Worm (Caenorhabditis elegans) whole organism, late embryonic: ENCODE results near the gene T12C9.7.

Source experiments
- C08G9.2 ChIP-seq: sonication (generic microtip); optimal IDR thresholded peaks from 2 replicates; lab custom pipeline; 2016; ENCODE audit warnings: mild to moderate bottlenecking, missing genetic modification characterization, moderate library complexity, missing compliant biosample characterization
- C38D4.7 ChIP-seq: fragments of 200-800 bp; sonication (Bioruptor generic); optimal IDR thresholded peaks from 2 replicates; lab custom pipeline; 2018; ENCODE audit warnings: mild to moderate bottlenecking, missing genetic modification characterization, moderate library complexity, missing compliant biosample characterization
- Y22D7AL.16 ChIP-seq: sonication (generic microtip); optimal IDR thresholded peaks from 2 replicates; lab custom pipeline; 2016; ENCODE audit warnings: missing genetic modification characterization, missing compliant biosample characterization
- ceh-14 ChIP-seq: sonication (generic microtip); optimal IDR thresholded peaks from 2 replicates; lab custom pipeline; 2016; ENCODE audit warnings: missing genotype, missing genetic modification characterization, missing compliant biosample characterization
- ceh-18 ChIP-seq: sonication (generic microtip); optimal IDR thresholded peaks from 2 replicates; lab custom pipeline; 2016; ENCODE audit warnings: missing genetic modification characterization, missing compliant biosample characterization
- ceh-30 ChIP-seq: fragments of 150-350 bp; optimal IDR thresholded peaks from 2 replicates; lab custom pipeline; 2014; ENCODE audit warnings: missing biosample characterization, missing genetic modification characterization
- ceh-31 ChIP-seq: sonication (generic microtip); optimal IDR thresholded peaks from 2 replicates; lab custom pipeline; 2016; ENCODE audit warnings: missing genetic modification characterization, missing compliant biosample characterization
- ceh-34 ChIP-seq: sonication (generic microtip); optimal IDR thresholded peaks from 2 replicates; lab custom pipeline; 2016; ENCODE audit warnings: mild to moderate bottlenecking, missing genetic modification characterization, missing compliant biosample characterization
- ceh-6 ChIP-seq: fragments of 200-800 bp; sonication (Bioruptor generic); optimal IDR thresholded peaks from 2 replicates; lab custom pipeline; 2018; ENCODE audit warnings: mild to moderate bottlenecking, missing genetic modification characterization, missing compliant biosample characterization
- ceh-9 ChIP-seq: sonication (generic microtip); optimal IDR thresholded peaks from 2 replicates; lab custom pipeline; 2016; ENCODE audit warnings: mild to moderate bottlenecking, missing genetic modification characterization, inconsistent platforms, missing compliant biosample characterization
- dmd-4 ChIP-seq: sonication (generic microtip); optimal IDR thresholded peaks from 2 replicates; lab custom pipeline; 2016; ENCODE audit warnings: borderline replicate concordance, missing genetic modification characterization, missing compliant biosample characterization
- dve-1 ChIP-seq: sonication (generic microtip); optimal IDR thresholded peaks from 2 replicates; lab custom pipeline; 2017; ENCODE audit warnings: antibody characterized with exemption, mild to moderate bottlenecking, missing genetic modification characterization, missing compliant biosample characterization
- elt-2 ChIP-seq: sonication (generic microtip); optimal IDR thresholded peaks from 2 replicates; lab custom pipeline; 2016; ENCODE audit warnings: missing genetic modification reagents, missing genetic modification characterization, missing compliant biosample characterization
- ets-4 ChIP-seq: sonication (generic microtip); optimal IDR thresholded peaks from 2 replicates; lab custom pipeline; 2016; ENCODE audit warnings: missing genetic modification characterization, missing compliant biosample characterization
- eyg-1 ChIP-seq: sonication (generic microtip); optimal IDR thresholded peaks from 2 replicates; lab custom pipeline; 2016; ENCODE audit warnings: missing genotype, missing genetic modification characterization, missing compliant biosample characterization
- fax-1 ChIP-seq: sonication (generic microtip); optimal IDR thresholded peaks from 2 replicates; lab custom pipeline; 2016; ENCODE audit warnings: missing genotype, missing genetic modification characterization, missing compliant biosample characterization
- fkh-10 ChIP-seq: fragments of 150-350 bp; optimal IDR thresholded peaks from 2 replicates; lab custom pipeline; 2014; ENCODE audit warnings: missing biosample characterization, missing genetic modification reagents, missing genetic modification characterization
- fkh-6 ChIP-seq: sonication (generic microtip); optimal IDR thresholded peaks from 2 replicates; lab custom pipeline; 2016; ENCODE audit warnings: missing genetic modification characterization, missing compliant biosample characterization
- gmeb-2 ChIP-seq: sonication (generic microtip); optimal IDR thresholded peaks from 2 replicates; lab custom pipeline; 2016; ENCODE audit warnings: missing genetic modification characterization, inconsistent platforms, missing compliant biosample characterization
- hlh-13 ChIP-seq: fragments of 200-800 bp; sonication (Bioruptor generic); optimal IDR thresholded peaks from 2 replicates; lab custom pipeline; 2018; ENCODE audit warnings: mild to moderate bottlenecking, missing genetic modification characterization, missing compliant biosample characterization
- hlh-15 ChIP-seq: sonication (generic microtip); optimal IDR thresholded peaks from 2 replicates; lab custom pipeline; 2016; ENCODE audit warnings: missing genetic modification characterization, missing compliant biosample characterization
- hlh-30 ChIP-seq: sonication (generic microtip); optimal IDR thresholded peaks from 2 replicates; lab custom pipeline; 2017; ENCODE audit warnings: antibody characterized with exemption, missing genetic modification characterization, missing compliant biosample characterization; ENCODE audit not compliant: insufficient read depth
- hlh-6 ChIP-seq: sonication (generic microtip); optimal IDR thresholded peaks from 2 replicates; lab custom pipeline; 2016; ENCODE audit warnings: missing genotype, missing genetic modification characterization, missing compliant biosample characterization
- hlh-8 ChIP-seq: sonication (generic microtip); optimal IDR thresholded peaks from 2 replicates; lab custom pipeline; 2016; ENCODE audit warnings: missing genotype, missing genetic modification characterization, missing compliant biosample characterization
- nfya-1 ChIP-seq: sonication (generic microtip); optimal IDR thresholded peaks from 2 replicates; lab custom pipeline; 2017; ENCODE audit warnings: missing genetic modification characterization, mild to moderate bottlenecking, missing compliant biosample characterization, antibody characterized with exemption, moderate library complexity
- nhr-11 ChIP-seq: fragments of 150-350 bp; optimal IDR thresholded peaks from 2 replicates; lab custom pipeline; 2014; ENCODE audit warnings: missing biosample characterization, missing genetic modification characterization
- npax-4 ChIP-seq: sonication (generic microtip); optimal IDR thresholded peaks from 2 replicates; lab custom pipeline; 2016; ENCODE audit warnings: missing genetic modification characterization, missing compliant biosample characterization
- odd-2 ChIP-seq: sonication (generic microtip); optimal IDR thresholded peaks from 2 replicates; lab custom pipeline; 2017; ENCODE audit warnings: antibody characterized with exemption, mild to moderate bottlenecking, missing genetic modification characterization, missing compliant biosample characterization
- pax-1 ChIP-seq: fragments of 150-350 bp; optimal IDR thresholded peaks from 2 replicates; lab custom pipeline; 2014; ENCODE audit warnings: missing biosample characterization, missing genetic modification characterization
- pha-2 ChIP-seq: sonication (generic microtip); optimal IDR thresholded peaks from 2 replicates; lab custom pipeline; 2017; ENCODE audit warnings: mild to moderate bottlenecking, missing genetic modification characterization, missing compliant biosample characterization
- pha-4 ChIP-seq: fragments of 150-350 bp; optimal IDR thresholded peaks from 2 replicates; lab custom pipeline; 2018; ENCODE audit warnings: missing biosample characterization, missing genetic modification reagents, missing genetic modification characterization
- pqm-1 ChIP-seq: sonication (generic microtip); optimal IDR thresholded peaks from 2 replicates; lab custom pipeline; 2016; ENCODE audit warnings: missing genetic modification characterization, missing compliant biosample characterization
- sox-4 ChIP-seq: sonication (generic microtip); optimal IDR thresholded peaks from 2 replicates; lab custom pipeline; 2017; ENCODE audit warnings: mild to moderate bottlenecking, missing genetic modification characterization, inconsistent platforms, missing compliant biosample characterization
- tbx-7 ChIP-seq: sonication (generic microtip); optimal IDR thresholded peaks from 2 replicates; lab custom pipeline; 2016; ENCODE audit warnings: missing genotype, missing genetic modification characterization, missing compliant biosample characterization
- unc-42 ChIP-seq: sonication (generic microtip); optimal IDR thresholded peaks from 2 replicates; lab custom pipeline; 2016; ENCODE audit warnings: missing genotype, missing genetic modification characterization, missing compliant biosample characterization
- unc-86 ChIP-seq: sonication (generic microtip); optimal IDR thresholded peaks from 2 replicates; lab custom pipeline; 2016; ENCODE audit warnings: missing genetic modification characterization, missing compliant biosample characterization
- zip-5 ChIP-seq: sonication (generic microtip); optimal IDR thresholded peaks from 2 replicates; lab custom pipeline; 2016; ENCODE audit warnings: missing genetic modification characterization, missing compliant biosample characterization

T12C9.7 gene

ce11 chrII:4482021-4482420 is 21.3 kb upstream of the T12C9.7 start, which contains the start of gene T05C1.2:
TSS of gene T05C1.2 (minus strand) at chrII:4482121.
- TF ChIP-seq hlh-6 (tag; lab: Kevin White, UChicago) (no peak), Y22D7AL.16 (tag; lab: Kevin White, UChicago) (no peak), dve-1 (tag; lab: Kevin White, UChicago) (no peak), unc-86 (tag; lab: Kevin White, UChicago) (no peak), zip-5 (no peak), sox-4 (no peak), hlh-13 (GFP tag; lab: Kevin White, UChicago) (no peak), pha-4 (tag; lab: Kevin White, UChicago) (no peak), ceh-14 (tag; lab: Kevin White, UChicago) (no peak), eyg-1 (no peak), hlh-30 (tag; lab: Kevin White, UChicago) (no peak), elt-2 (tag; lab: Kevin White, UChicago) (no peak), pax-1 (no peak), gmeb-2 (tag; lab: Kevin White, UChicago) (no peak), ceh-30 (tag; lab: Kevin White, UChicago) (no peak), nhr-11 (tag; lab: Kevin White, UChicago) (no peak)

DNA sequence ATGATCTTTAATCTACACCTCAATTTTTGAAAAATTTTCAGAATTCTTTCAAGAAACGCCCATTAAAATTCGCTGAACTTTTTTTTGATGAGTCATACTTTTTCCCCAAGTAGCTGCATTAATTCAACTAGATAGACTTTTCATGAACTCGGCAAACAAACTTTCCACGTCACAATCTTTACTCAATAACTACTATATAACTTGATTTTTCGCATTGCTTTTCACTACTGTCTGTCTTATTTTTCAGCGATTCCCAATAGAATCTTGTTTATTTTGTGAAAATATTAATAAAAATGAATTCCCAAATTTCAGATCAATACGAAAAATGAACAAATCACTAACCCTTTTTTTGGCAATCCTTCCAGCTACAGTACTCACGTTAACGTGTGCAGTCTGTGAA is 17.6 kb upstream of the T12C9.7 start, which contains the start of gene T05C1.1:
TSS of gene T05C1.1 (plus strand) at position 301 of the 400 bp plus-strand sequence.
- TF ChIP-seq hlh-15 (tag; lab: Kevin White, UChicago): no peak
- no peak for TF ChIP-seq pha-2
- TF ChIP-seq ceh-9 (tag; lab: Kevin White, UChicago): no peak
- TF ChIP-seq pha-4 (tag; lab: Kevin White, UChicago): no peak
- TF ChIP-seq eyg-1: no peak
- no peak for TF ChIP-seq dmd-4 (tag; lab: Kevin White, UChicago)
- no peak for TF ChIP-seq ceh-30 (tag; lab: Kevin White, UChicago)
- no peak for TF ChIP-seq fkh-6 (tag; lab: Kevin White, UChicago)
- no peak for TF ChIP-seq tbx-7 (tag; lab: Kevin White, UChicago)
- TF ChIP-seq ceh-31: no peak
- TF ChIP-seq ceh-34 (tag; lab: Kevin White, UChicago): no peak
- TF ChIP-seq elt-2 (tag; lab: Kevin White, UChicago): no peak
- TF ChIP-seq fax-1 (tag; lab: Kevin White, UChicago): no peak
- no peak for TF ChIP-seq unc-42 (tag; lab: Kevin White, UChicago)
- no peak for TF ChIP-seq C38D4.7 (GFP tag; lab: Kevin White, UChicago)

DNA sequence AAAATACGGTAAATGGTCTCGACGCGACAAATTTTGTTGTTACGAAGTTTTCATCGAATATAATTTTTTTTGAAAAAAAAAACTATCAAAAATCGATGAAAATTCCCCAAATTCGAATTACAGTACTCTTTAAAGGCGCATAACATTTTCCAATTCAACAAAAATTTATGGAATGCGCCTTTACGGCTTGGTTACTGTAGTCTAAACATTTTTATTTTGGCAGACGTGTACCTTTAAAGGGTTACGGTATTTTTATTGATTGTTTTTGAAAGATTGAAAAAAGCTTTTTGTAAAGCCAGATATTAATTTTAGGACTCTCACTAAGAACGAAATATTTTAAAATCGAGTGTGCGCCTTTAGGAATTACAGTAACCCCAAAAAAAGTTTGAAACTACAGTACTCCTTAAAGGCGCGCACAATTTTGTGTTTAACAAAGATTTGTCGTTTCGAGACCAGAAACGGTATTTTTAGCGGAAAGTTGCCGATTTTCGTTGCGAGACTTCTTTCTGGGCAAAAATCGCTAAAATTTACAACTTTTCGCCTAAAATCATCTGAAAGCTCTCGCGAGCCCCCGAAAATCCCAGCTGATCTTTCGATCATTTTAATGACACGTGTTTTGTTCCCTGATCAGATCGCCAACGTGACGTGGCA is 13.4 kb upstream of the T12C9.7 start:
- TF ChIP-seq npax-4 (tag; lab: Kevin White, UChicago) (no peak), hlh-8 (tag; lab: Kevin White, UChicago) (no peak), C08G9.2 (tag; lab: Kevin White, UChicago) (no peak), ceh-18 (no peak), hlh-6 (tag; lab: Kevin White, UChicago) (no peak), fkh-10 (GFP tag; lab: Kevin White, UChicago) (no peak), ets-4 (tag; lab: Kevin White, UChicago) (no peak), nfya-1 (tag; lab: Kevin White, UChicago) (no peak), unc-86 (tag; lab: Kevin White, UChicago) (no peak), pqm-1 (tag; lab: Kevin White, UChicago) (no peak), hlh-15 (tag; lab: Kevin White, UChicago) (no peak), dmd-4 (tag; lab: Kevin White, UChicago) (no peak), pha-2 (no peak), tbx-7 (tag; lab: Kevin White, UChicago) (no peak), odd-2 (no peak), ceh-6 (GFP tag; lab: Kevin White, UChicago) (no peak)
- TF ChIP-seq, all 69 proteins: peak for 0
